Worm (Caenorhabditis elegans) whole organism, L4/young adult: Measurements from ENCODE around the gene F47G3.4.

Experiments
- W03F9.2 ChIP-seq: fragments of 150-350 bp; optimal IDR thresholded peaks from 2 replicates; lab custom pipeline; 2014; ENCODE audit warnings: missing biosample characterization, missing genetic modification characterization
- dao-5 ChIP-seq: sonication (generic microtip); optimal IDR thresholded peaks from 2 replicates; lab custom pipeline; 2016; ENCODE audit warnings: missing genotype, missing genetic modification characterization, moderate library complexity, missing compliant biosample characterization
- him-1 ChIP-seq: sonication (generic microtip); optimal IDR thresholded peaks from 2 replicates; lab custom pipeline; 2016; ENCODE audit warnings: missing genotype, missing genetic modification reagents, missing genetic modification characterization, missing compliant biosample characterization

DNA sequence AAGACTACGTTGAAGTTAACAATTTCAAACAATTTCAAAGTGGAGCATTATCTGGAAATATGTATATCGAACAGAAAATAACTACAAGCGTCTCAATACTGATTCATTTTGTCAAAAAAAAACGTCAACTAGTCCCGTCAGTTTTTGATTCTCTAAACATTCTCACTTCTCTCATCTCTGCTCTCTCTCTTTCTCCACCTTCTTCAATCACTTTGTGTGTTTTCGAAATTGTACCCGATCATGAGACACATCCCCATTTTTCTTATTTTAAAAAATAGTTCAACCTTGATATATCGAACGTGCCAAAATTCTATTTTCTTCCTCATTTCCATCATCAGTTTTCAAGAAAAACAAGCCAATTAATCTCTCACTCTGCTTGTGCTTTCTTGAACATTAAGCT, 564 bp upstream of the F47G3.4 start:
- TF ChIP-seq W03F9.2 (no peak), him-1 (tag; lab: Kevin White, UChicago) (no peak), dao-5 (no peak)
